Fruit fly (Drosophila melanogaster) whole organism: ENCODE results near the gene Peritrophin-15b.

Experiments
- CG8478 ChIP-seq: fragments of >200 bp; optimal IDR thresholded peaks from 2 replicates; lab custom pipeline; 2018; ENCODE audit warnings: inconsistent platforms
- EcR ChIP-seq, 2 experiments: fragments of >200 bp; optimal IDR thresholded peaks; 2 replicates each; lab custom pipeline; 2017; ENCODE audit warnings: missing biosample characterization in 2 of 2, missing genetic modification characterization in 2 of 2, missing genetic modification reagents in 2 of 2
- pan ChIP-seq: fragments of >200 bp; optimal IDR thresholded peaks from 2 replicates; lab custom pipeline; 2017
- psq ChIP-seq: fragments of >200 bp; optimal IDR thresholded peaks from 2 replicates; lab custom pipeline; 2017

DNA sequence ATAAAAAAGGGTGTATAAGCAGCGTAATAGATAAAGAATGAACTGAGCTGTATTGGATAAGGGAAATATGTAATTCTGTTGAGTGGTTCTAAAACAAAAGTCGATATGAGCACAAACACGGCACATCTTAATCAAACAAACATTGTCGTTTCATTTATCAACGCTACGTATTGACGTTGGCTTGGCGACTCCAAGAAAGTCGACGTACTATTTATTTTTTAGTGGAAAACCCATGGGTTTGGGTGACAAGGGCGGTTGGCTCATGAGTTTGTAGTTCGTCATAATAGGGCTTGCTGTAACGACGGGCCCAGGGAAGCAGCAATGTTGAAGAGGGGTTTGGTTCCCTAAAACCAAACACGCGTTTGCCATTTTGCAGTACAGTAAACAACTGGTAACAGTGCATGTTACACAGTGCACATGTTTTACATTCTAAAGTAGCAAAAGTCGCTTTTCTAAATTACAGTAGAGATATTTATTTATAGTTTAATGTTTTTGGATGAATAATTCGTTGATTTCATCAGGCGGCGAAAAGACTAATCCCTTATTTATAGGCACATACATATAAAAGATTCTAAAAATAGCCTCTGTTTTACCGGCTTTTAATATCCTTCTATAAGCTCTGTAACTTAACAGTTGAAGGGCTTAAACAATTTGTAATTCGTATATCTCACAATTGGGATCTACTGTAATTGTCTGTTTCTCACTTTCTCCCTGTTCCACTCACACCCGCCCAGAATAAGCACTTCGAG, 33.4 kb downstream of the Peritrophin-15b start:
- TF ChIP-seq pan (no peak), CG8478 (lab: Kevin White, UChicago) (no peak), psq (no peak), EcR (GFP tag; optimal IDR thresholded peaks at IDR 0.05; lab: Kevin White, UChicago) (no peak)
